Fruit fly (Drosophila melanogaster): ENCODE results near the gene Zdhhc8.

dm6 chrX:9394880-9395279 is 38.9 kb upstream of the Zdhhc8 start:
- TF ChIP-seq CG8478 (optimal IDR thresholded peaks at IDR 0.05) (no peak), CTCF (optimal IDR thresholded peaks at IDR 0.05) (no peak)
